Worm (Caenorhabditis elegans): Measurements from ENCODE around the gene AH6.17.

The AH6.17 gene

DNA sequence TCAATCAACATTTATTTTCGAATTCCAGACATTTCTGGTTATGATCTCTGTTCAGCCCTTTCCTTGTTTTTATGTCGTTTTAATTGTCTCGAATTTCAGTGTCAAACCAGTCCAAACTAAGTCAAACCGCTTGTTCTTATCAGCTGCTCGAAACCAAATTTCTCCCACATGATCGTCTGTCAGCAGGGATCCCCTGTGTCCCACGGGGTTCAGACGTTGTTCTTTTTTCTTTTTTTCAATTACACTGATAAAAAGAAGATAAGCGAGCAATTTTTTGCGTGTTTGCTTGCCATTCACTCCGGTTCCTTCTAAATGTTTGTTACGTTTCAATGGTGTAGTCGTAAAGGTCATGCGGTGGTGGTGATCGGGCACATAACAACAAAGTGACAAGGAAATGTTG lies 21.0 kb upstream of the AH6.17 start (continued):
- TF ChIP-seq hmg-20 (GFP tag; IDR thresholded peaks at IDR 0.05) (no peak), tlf-1 (GFP tag; optimal IDR thresholded peaks at IDR 0.05) (peak; percentile 71), lin-40 (tag; optimal IDR thresholded peaks at IDR 0.05) (no peak), hsf-1 (GFP tag; IDR thresholded peaks at IDR 0.05) (0 out of 2 replicates have a peak, but pooled peaks have one; percentile 18), madf-10 (tag; optimal IDR thresholded peaks at IDR 0.05) (no peak), ccch-3 (GFP tag; optimal IDR thresholded peaks at IDR 0.05) (no peak)

DNA sequence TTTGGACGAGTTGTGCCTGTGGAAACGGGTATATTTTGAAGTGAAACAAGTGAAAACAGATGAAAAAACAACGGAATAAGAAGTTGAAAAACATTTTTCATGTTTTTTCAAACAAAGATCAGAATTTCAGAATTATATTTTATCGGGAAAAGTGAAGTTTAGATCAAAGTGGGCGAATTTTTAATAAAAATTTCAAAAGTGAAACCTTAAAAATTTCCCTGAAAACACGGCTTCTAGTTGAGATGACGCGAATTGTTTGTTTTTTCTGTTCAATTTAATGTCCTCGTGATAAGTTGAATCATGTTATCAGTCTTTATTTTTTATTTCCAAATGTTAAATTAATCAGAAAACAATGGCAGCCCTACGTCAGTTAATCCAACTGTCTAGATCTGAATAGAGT lies 15.8 kb upstream of the AH6.17 start, which contains the start of gene gcy-3:
Gene gcy-3 (minus strand): TSS at position 101 of the 400 bp plus-strand sequence.
- no peak for TF ChIP-seq ceh-27 (GFP tag; optimal IDR thresholded peaks at IDR 0.05)
- TF ChIP-seq T26A5.8 (tag; optimal IDR thresholded peaks at IDR 0.05) = no peak
- TF ChIP-seq fkh-3 (tag; optimal IDR thresholded peaks at IDR 0.05) = no peak
- no peak for TF ChIP-seq repo-1 (tag; optimal IDR thresholded peaks at IDR 0.05)
- no peak for TF ChIP-seq hrde-1 (tag; optimal IDR thresholded peaks at IDR 0.05; ENCODE audit: borderline replicate concordance)

DNA sequence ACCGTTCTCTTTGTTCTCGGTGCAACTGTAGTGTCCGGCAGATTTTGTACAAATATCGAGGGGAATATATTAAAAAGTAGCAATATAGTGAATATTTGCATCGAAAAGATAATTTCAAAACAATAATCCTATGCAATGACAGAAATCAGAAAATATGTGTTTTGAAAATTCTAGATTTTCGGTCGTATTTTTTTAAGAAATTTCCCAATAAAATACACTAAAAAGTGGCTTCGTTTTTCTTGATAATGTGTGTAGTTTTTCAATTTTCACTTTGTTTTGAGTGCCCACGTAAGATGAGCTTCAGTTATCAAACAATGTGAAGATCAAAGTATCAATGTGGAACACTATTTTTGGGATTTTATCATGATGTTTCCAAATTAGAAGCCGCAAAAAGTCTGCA lies 6.1 kb upstream of the AH6.17 start, which contains the start of gene gcy-1:
Gene gcy-1 (minus strand): TSS at position 101 of the 400 bp plus-strand sequence.
- no peak for TF ChIP-seq lsl-1 (GFP tag; optimal IDR thresholded peaks at IDR 0.05)
- no peak for TF ChIP-seq lin-26 (GFP tag; IDR thresholded peaks at IDR 0.05)
- no peak for TF ChIP-seq lsy-27 (tag; optimal IDR thresholded peaks at IDR 0.05; ENCODE audit: borderline replicate concordance, insufficient read depth)
- TF ChIP-seq sdz-38 (tag; optimal IDR thresholded peaks at IDR 0.05) = no peak
- no peak for TF ChIP-seq cebp-2 (GFP tag; IDR thresholded peaks at IDR 0.05)
- no peak for TF ChIP-seq B0261.1 (tag; optimal IDR thresholded peaks at IDR 0.05)
- no peak for TF ChIP-seq gei-17 (GFP tag; optimal IDR thresholded peaks at IDR 0.05)
- no peak for TF ChIP-seq rcor-1 (GFP tag; IDR thresholded peaks at IDR 0.05)
- no peak for TF ChIP-seq F57A8.1 (GFP tag; optimal IDR thresholded peaks at IDR 0.05)
- TF ChIP-seq attf-6 (GFP tag; IDR thresholded peaks at IDR 0.05) = no peak
- no peak for TF ChIP-seq sea-2 (GFP tag; IDR thresholded peaks at IDR 0.05)
- no peak for TF ChIP-seq hlh-26 (GFP tag; conservative IDR thresholded peaks at IDR 0.05)
- TF ChIP-seq hmg-1.2 (GFP tag; IDR thresholded peaks at IDR 0.05) = no peak
- TF ChIP-seq T26A5.8 (tag; optimal IDR thresholded peaks at IDR 0.05) = no peak
- TF ChIP-seq lin-35 (GFP tag; optimal IDR thresholded peaks at IDR 0.05) = no peak
- no peak for TF ChIP-seq aptf-3 (GFP tag; IDR thresholded peaks at IDR 0.05)

DNA sequence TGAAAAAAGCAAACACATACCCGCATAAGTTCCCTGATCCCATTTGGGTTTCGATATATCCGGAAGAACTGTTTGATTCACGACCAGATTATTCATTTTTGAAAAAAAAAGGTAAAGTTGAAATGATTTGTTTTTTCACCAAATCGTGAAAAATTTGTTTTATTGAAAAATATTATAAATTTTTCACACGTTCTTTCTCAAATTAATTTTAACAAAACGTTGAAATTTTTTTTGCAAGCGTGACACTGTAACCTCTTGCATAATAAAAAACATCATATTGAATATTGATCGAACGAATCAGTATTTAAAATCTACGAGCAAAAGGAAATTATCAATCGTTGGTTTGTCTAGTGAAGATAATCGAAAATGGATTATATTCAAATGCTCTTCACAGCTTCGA lies 4.2 kb upstream of the AH6.17 start, which contains the start of the genes sfxn-1.1 and AH6.3:
Gene sfxn-1.1 (minus strand): TSS at position 101 of the 400 bp plus-strand sequence.
Gene AH6.3 (plus strand): TSS at position 275 of the 400 bp plus-strand sequence.
- TF ChIP-seq mes-4 (tag; optimal IDR thresholded peaks at IDR 0.05) (no peak), nfyb-1 (GFP tag; IDR thresholded peaks at IDR 0.05) (no peak), T26A5.8 (tag; optimal IDR thresholded peaks at IDR 0.05) (no peak), pbrm-1 (GFP tag; IDR thresholded peaks at IDR 0.05) (no peak), dpl-1 (GFP tag; optimal IDR thresholded peaks at IDR 0.05) (no peak), ceh-27 (GFP tag; optimal IDR thresholded peaks at IDR 0.05) (no peak), akir-1 (GFP tag; optimal IDR thresholded peaks at IDR 0.05) (no peak), egl-18 (GFP tag; IDR thresholded peaks at IDR 0.05) (no peak), ZK185.1 (tag; optimal IDR thresholded peaks at IDR 0.05; ENCODE audit: poor library complexity, severe bottlenecking) (no peak), lin-40 (tag; optimal IDR thresholded peaks at IDR 0.05) (no peak), ceh-79 (tag; optimal IDR thresholded peaks at IDR 0.05) (no peak), mcd-1 (GFP tag; IDR thresholded peaks at IDR 0.05) (no peak), sptf-2 (GFP tag; optimal IDR thresholded peaks at IDR 0.05) (no peak)

Data from whole organism, young adult.